Worm (Caenorhabditis elegans): ENCODE results near the gene Y49E10.30.

The Y49E10.30 gene

DNA sequence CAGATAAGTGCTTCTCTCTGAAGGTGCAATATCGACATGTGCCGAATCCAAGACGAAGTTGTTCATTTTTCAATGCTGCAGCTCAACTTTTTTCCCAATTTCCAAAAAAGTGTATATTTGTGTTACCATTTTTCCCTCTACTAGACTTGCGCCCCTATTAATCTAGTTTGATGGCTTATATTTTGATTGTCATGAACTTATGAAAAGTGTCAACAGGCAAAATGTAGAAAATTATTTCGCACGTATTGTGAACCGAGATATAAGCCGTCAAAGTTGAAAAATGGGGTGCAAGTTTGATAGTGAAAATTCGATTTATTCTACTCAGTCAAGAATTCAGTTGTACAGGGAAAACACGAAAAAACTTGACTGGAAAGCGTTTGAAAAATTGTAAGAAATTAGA lies 28.2 kb upstream of the Y49E10.30 start, which contains the start of gene Y75B8A.32:
Y75B8A.32 (minus strand) TSS at position 101 of the 400 bp plus-strand sequence.
- TF ChIP-seq nfya-2 (GFP tag; IDR thresholded peaks at IDR 0.05) (no peak), pbrm-1 (GFP tag; IDR thresholded peaks at IDR 0.05) (no peak), ceh-100 (GFP tag; IDR thresholded peaks at IDR 0.05) (no peak), egl-18 (GFP tag; IDR thresholded peaks at IDR 0.05) (no peak)

DNA sequence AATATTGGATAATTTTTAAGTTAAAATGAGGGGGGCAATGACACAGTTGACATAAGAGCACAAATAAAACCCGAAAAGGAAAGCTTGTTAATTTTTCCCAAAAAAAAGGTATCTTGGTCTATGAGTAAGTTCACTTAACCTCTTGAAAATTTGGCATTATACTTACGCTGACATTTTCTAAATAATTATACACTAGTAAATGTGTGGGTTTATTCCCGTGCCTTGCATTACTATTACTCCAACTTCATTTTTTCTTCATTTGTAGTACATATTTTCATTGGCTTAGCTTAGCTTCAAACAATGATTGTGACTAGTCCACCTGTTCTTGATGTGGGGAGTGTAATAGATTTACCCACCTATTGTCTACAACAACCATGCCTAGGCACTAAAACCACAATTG lies 27.4 kb upstream of the Y49E10.30 start, which contains the start of gene Y75B8A.34:
Y75B8A.34 (plus strand) TSS at position 301 of the 400 bp plus-strand sequence.
- TF ChIP-seq attf-6 (GFP tag; IDR thresholded peaks at IDR 0.05) (no peak), die-1 (tag; optimal IDR thresholded peaks at IDR 0.05) (no peak), bed-1 (GFP tag; IDR thresholded peaks at IDR 0.05) (no peak), rcor-1 (GFP tag; IDR thresholded peaks at IDR 0.05) (no peak), sea-2 (GFP tag; IDR thresholded peaks at IDR 0.05) (no peak), dpl-1 (GFP tag; optimal IDR thresholded peaks at IDR 0.05) (no peak), nhr-179 (tag; optimal IDR thresholded peaks at IDR 0.05) (no peak), tlf-1 (GFP tag; optimal IDR thresholded peaks at IDR 0.05) (no peak)

DNA sequence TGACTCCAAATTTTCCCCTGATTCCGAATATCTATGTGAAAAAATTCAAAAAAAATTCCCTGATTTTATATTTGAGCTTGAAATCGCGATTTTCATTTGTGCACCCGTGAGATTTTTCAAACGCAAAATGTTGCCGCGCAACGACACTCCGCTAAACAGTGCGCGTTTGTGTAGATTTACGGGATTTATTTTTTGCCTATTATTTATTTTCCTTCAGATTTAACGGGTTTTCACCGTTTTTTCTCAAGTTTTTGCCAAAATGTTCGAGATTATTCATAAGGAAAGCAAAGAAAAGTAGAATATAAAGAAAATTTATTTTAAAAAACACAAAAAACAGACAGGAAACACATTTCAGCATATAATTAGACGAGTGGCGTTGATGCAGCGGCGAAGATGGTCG lies 23.8 kb upstream of the Y49E10.30 start:
- peak; percentile 76 for TF ChIP-seq attf-3 (GFP tag; conservative IDR thresholded peaks at IDR 0.05)

DNA sequence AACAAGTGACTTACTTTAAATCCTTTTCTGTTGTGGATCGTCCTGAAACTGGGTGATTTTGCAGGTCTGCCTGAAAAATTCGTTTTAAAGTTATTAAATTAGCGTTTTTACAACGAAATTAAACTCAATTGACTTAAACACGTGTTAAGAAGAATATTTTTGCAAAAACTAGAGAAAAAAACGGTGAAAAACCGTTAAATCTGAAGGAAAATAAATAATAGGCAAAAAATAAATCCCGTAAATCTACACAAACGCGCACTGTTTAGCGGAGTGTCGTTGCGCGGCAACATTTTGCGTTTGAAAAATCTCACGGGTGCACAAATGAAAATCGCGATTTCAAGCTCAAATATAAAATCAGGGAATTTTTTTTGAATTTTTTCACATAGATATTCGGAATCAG lies 23.2 kb upstream of the Y49E10.30 start:
- TF ChIP-seq attf-3 (GFP tag; conservative IDR thresholded peaks at IDR 0.05), result peak; percentile 74

DNA sequence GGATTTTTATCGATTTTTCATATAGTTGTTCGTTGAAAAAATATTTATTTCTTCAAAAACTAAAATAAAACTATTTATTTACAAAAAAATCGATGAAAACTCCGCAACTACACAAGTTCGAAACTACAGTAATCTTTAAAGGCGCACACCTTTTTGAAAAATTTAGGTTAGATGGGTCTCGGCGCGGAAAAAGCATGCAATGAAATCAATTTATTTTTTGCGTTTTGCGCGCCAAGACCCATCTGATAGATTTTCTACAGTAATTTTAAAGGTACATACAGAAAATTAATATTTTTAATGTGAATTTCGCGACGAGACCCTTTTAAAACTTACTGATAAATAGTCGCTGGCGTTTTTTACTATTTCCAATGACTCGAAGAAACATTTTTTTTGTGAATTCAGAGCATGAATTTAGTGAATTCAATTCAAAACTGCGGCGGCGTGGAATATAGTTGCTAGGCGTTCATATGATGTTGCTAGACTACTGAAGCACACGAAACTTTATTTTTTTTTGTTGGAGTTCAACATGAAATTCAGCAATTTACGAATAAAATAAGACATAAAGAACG lies 19.6 kb upstream of the Y49E10.30 start, which contains the start of gene Y75B8A.33:
Y75B8A.33 (minus strand) TSS at position 385 of the 569 bp plus-strand sequence.
- TF ChIP-seq efl-1 (GFP tag; optimal IDR thresholded peaks at IDR 0.05) (peak; percentile 86), snpc-3.4 (tag; optimal IDR thresholded peaks at IDR 0.05) (no peak), D2030.7 (GFP tag; IDR thresholded peaks at IDR 0.05) (peak; percentile 44; the same call in 1 of the 2 replicates), hsf-1 (GFP tag; IDR thresholded peaks at IDR 0.05) (0 out of 2 replicates have a peak, but pooled peaks have one; percentile 14), F33H1.4 (GFP tag; IDR thresholded peaks at IDR 0.05) (peak; percentile 66), mcd-1 (GFP tag; IDR thresholded peaks at IDR 0.05) (peak; percentile 12; the same call in 1 of the 2 replicates), him-1 (tag; optimal IDR thresholded peaks at IDR 0.05) (peak; percentile 29), madf-8 (GFP tag; conservative IDR thresholded peaks at IDR 0.05) (peak; percentile 79), hrde-1 (tag; optimal IDR thresholded peaks at IDR 0.05; ENCODE audit: borderline replicate concordance) (peak; percentile 35), madf-6 (GFP tag; IDR thresholded peaks at IDR 0.05) (peak; percentile 90), mel-28 (tag; optimal IDR thresholded peaks at IDR 0.05; ENCODE audit: borderline replicate concordance) (no peak), ceh-91 (GFP tag; IDR thresholded peaks at IDR 0.05) (peak; percentile 79), F52B5.7 (tag; optimal IDR thresholded peaks at IDR 0.05) (no peak), dpl-1 (GFP tag; optimal IDR thresholded peaks at IDR 0.05) (peak; percentile 25), ztf-28 (GFP tag; IDR thresholded peaks at IDR 0.05) (no peak), madf-10 (tag; optimal IDR thresholded peaks at IDR 0.05) (no peak), athp-1 (tag; optimal IDR thresholded peaks at IDR 0.05) (peak; percentile 42), cebp-2 (GFP tag; IDR thresholded peaks at IDR 0.05) (no peak), madf-3 (GFP tag; IDR thresholded peaks at IDR 0.05) (0 out of 2 replicates have a peak, but pooled peaks have one; percentile 46), Y56A3A.18 (GFP tag; IDR thresholded peaks at IDR 0.05) (no peak), lin-54 (GFP tag; optimal IDR thresholded peaks at IDR 0.05) (peak; percentile 32), B0019.2 (GFP tag; conservative IDR thresholded peaks at IDR 0.05) (0 out of 2 replicates have a peak, but pooled peaks have one; percentile 17), xnd-1 (tag; optimal IDR thresholded peaks at IDR 0.05) (peak; percentile 78), tlf-1 (GFP tag; optimal IDR thresholded peaks at IDR 0.05) (peak; percentile 5), ztf-25 (GFP tag; IDR thresholded peaks at IDR 0.05) (no peak), Y53G8AR.9 (GFP tag; conservative IDR thresholded peaks at IDR 0.05) (0 out of 2 replicates have a peak, but pooled peaks have one; percentile 46), lsl-1 (GFP tag; optimal IDR thresholded peaks at IDR 0.05) (peak; percentile 86), ZK185.1 (tag; optimal IDR thresholded peaks at IDR 0.05; ENCODE audit: poor library complexity, severe bottlenecking) (peak; percentile 35), lin-40 (tag; optimal IDR thresholded peaks at IDR 0.05) (no peak)
